Fruit fly (Drosophila melanogaster): ENCODE data around the gene CG43755.

- TF ChIP-seq CG9948 (tag; optimal IDR thresholded peaks at IDR 0.05) (no peak), CG14655 (GFP tag; optimal IDR thresholded peaks at IDR 0.05) (no peak), Pif1A (GFP tag; optimal IDR thresholded peaks at IDR 0.05) (no peak), fd96Ca (GFP tag; IDR thresholded peaks at IDR 0.05) (no peak), Pif1B (GFP tag; optimal IDR thresholded peaks at IDR 0.05) (no peak), rn (GFP tag; IDR thresholded peaks at IDR 0.05) (no peak), CG4496 (GFP tag; IDR thresholded peaks at IDR 0.05) (no peak), CG8159 (tag; optimal IDR thresholded peaks at IDR 0.05) (no peak)
Observed at dm6 chr2L:378815-379440, 49.4 kb upstream of the CG43755 start.
